Fruit fly (Drosophila melanogaster): ENCODE data around the gene ogre.
A peak's percentile ranks its signal among the peaks of the same experiment; 100 is the strongest.

Gene ogre

DNA sequence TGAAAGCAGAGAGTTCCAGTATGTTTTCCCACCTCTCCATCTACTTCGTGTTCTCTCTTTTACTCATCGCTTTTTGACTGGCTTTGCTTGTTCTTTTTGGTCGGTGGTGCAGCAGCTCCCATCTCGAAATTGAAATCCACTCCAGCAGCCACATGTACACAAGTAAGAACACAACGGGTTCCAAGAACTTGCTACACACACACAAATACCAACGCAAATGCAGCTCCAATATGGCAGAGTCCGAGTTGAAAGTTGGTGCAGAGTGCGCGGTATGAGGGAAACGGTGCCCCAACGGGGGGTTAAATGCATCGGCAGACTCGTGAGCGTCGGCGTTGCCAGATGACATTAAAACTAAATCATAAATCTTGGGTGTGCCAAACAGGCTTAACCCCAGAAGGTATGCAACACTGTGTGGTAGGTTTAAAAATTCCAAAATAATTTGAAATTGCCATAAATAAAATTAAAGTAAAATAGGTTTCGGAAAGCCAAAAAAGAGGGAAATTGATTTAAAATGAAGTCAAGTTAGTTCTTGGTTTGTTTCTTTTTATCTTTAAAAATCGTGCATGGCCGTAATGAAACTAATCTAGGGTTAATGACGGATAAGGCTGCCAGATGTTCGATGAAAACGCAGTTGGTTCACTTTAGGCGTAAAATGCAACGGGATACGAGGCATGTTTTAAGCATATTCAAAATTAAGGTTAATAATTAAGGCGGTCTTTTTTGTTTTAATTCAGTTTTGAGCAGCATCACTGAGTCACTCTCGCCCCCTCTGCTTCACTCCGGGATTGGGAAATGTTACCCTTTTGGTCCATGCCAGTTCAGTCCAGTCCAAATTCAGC is 6.8 kb upstream of the ogre start:
- no peak for TF ChIP-seq Usf (GFP tag; optimal IDR thresholded peaks at IDR 0.05)
- no peak for TF ChIP-seq pan (optimal IDR thresholded peaks at IDR 0.05)
- TF ChIP-seq pan (GFP tag; optimal IDR thresholded peaks at IDR 0.05 in 1 of 2, IDR thresholded peaks at IDR 0.05 in 1 of 2) = peak in 1 of 2 experiments; percentile 5
- TF ChIP-seq CG6791 (GFP tag; IDR thresholded peaks at IDR 0.05; ENCODE audit: partially characterized antibody) = peak; percentile 70; the same call in 2 of the 3 replicates
- TF ChIP-seq Six4 (GFP tag; optimal IDR thresholded peaks at IDR 0.05) = no peak
- TF ChIP-seq schlank (tag; optimal IDR thresholded peaks at IDR 0.05) = no peak
- no peak for TF ChIP-seq CG2202 (tag; optimal IDR thresholded peaks at IDR 0.05)
- TF ChIP-seq Sox102F (GFP tag; optimal IDR thresholded peaks at IDR 0.05) = peak; percentile 57
- TF ChIP-seq esg (GFP tag; conservative IDR thresholded peaks at IDR 0.05) = no peak
- no peak for TF ChIP-seq ham (GFP tag; IDR thresholded peaks at IDR 0.05)
- TF ChIP-seq CG2712 (tag; optimal IDR thresholded peaks at IDR 0.05) = peak; percentile 47
- peak; percentile 10 for TF ChIP-seq CG7839 (tag; optimal IDR thresholded peaks at IDR 0.05)
- peak in 1 of 3 experiments; percentile 96 for TF ChIP-seq Stat92E (GFP tag; optimal IDR thresholded peaks at IDR 0.05)
- no peak for TF ChIP-seq ase (GFP tag; IDR thresholded peaks at IDR 0.05)
- no peak for TF ChIP-seq CG6683 (GFP tag; optimal IDR thresholded peaks at IDR 0.05)
- no peak for TF ChIP-seq Dad (GFP tag; optimal IDR thresholded peaks at IDR 0.05)
- peak; percentile 19 for TF ChIP-seq bcd (GFP tag; optimal IDR thresholded peaks at IDR 0.05)
- TF ChIP-seq CG10431 (GFP tag; optimal IDR thresholded peaks at IDR 0.05) = no peak
- TF ChIP-seq CG12236 (GFP tag; optimal IDR thresholded peaks at IDR 0.05) = peak; percentile 14
- TF ChIP-seq p53 (GFP tag; optimal IDR thresholded peaks at IDR 0.05) = no peak
- peak; percentile 2 for TF ChIP-seq ewg (GFP tag; optimal IDR thresholded peaks at IDR 0.05)
- TF ChIP-seq Antp (GFP tag; optimal IDR thresholded peaks at IDR 0.05) = no peak
- no peak for TF ChIP-seq wdn (GFP tag; IDR thresholded peaks at IDR 0.05)
- peak; percentile 23; the same call in 1 of the 3 replicates for TF ChIP-seq ci (GFP tag; IDR thresholded peaks at IDR 0.05)
- 0 out of 2 replicates have a peak, but pooled peaks have one; percentile 14 for TF ChIP-seq Awh (GFP tag; IDR thresholded peaks at IDR 0.05)
- no peak for TF ChIP-seq CG4730 (GFP tag; IDR thresholded peaks at IDR 0.05)
- no peak for TF ChIP-seq Doc2 (GFP tag; IDR thresholded peaks at IDR 0.05)
- TF ChIP-seq ranshi (GFP tag; IDR thresholded peaks at IDR 0.05) = 0 out of 2 replicates have a peak, but pooled peaks have one; percentile 11
- TF ChIP-seq Vsx1 (GFP tag; optimal IDR thresholded peaks at IDR 0.05) = no peak
- peak; percentile 38 for TF ChIP-seq CG33557 (GFP tag; optimal IDR thresholded peaks at IDR 0.05)
- TF ChIP-seq Nf-YB (GFP tag; optimal IDR thresholded peaks at IDR 0.05) = no peak
- peak; percentile 35 for TF ChIP-seq CG17829 (tag; optimal IDR thresholded peaks at IDR 0.05)
- TF ChIP-seq D (optimal IDR thresholded peaks at IDR 0.05) = no peak
- peak; percentile 42 for TF ChIP-seq D (GFP tag; optimal IDR thresholded peaks at IDR 0.05)
- peak; percentile 54 for TF ChIP-seq cg (GFP tag; optimal IDR thresholded peaks at IDR 0.05)
- no peak for TF ChIP-seq NFAT (GFP tag; IDR thresholded peaks at IDR 0.05)
- peak; percentile 14 for TF ChIP-seq CG1602 (GFP tag; optimal IDR thresholded peaks at IDR 0.05)
- TF ChIP-seq Bteb2 (GFP tag; optimal IDR thresholded peaks at IDR 0.05) = no peak
- TF ChIP-seq CG42726 (GFP tag; IDR thresholded peaks at IDR 0.05; ENCODE audit: partially characterized antibody) = no peak
- TF ChIP-seq Hr78 (GFP tag; optimal IDR thresholded peaks at IDR 0.05) = peak in 1 of 2 experiments; percentile 10
- TF ChIP-seq pros (GFP tag; optimal IDR thresholded peaks at IDR 0.05) = no peak
- peak; percentile 61 for TF ChIP-seq phol (tag; optimal IDR thresholded peaks at IDR 0.05)
- peak; percentile 39 for TF ChIP-seq fd96Cb (tag; optimal IDR thresholded peaks at IDR 0.05)
- no peak for TF ChIP-seq CG12299 (tag; optimal IDR thresholded peaks at IDR 0.05)
- TF ChIP-seq stwl (tag; optimal IDR thresholded peaks at IDR 0.05) = peak; percentile 36
- TF ChIP-seq CG1603 (tag; optimal IDR thresholded peaks at IDR 0.05) = peak; percentile 4
- TF ChIP-seq crol (GFP tag; IDR thresholded peaks at IDR 0.05) = peak; percentile 47
- peak; percentile 24 for TF ChIP-seq CG13775 (GFP tag; optimal IDR thresholded peaks at IDR 0.05)
- peak; percentile 71 for TF ChIP-seq sens (GFP tag)

All from whole organism, embryonic.